Worm (Caenorhabditis elegans) whole organism, L3 larva: ENCODE results near the gene sar-1.

Experiments used
- R02D3.7 ChIP-seq: fragments of 150-350 bp; optimal IDR thresholded peaks from 2 replicates; lab custom pipeline; 2014; ENCODE audit warnings: missing biosample characterization, missing genetic modification characterization
- ZK546.5 ChIP-seq: sonication (generic microtip); optimal IDR thresholded peaks from 2 replicates; lab custom pipeline; 2017; ENCODE audit warnings: missing biosample characterization, missing genetic modification characterization
- aly-2 ChIP-seq: fragments of 150-350 bp; optimal IDR thresholded peaks from 2 replicates; lab custom pipeline; 2014; ENCODE audit warnings: missing biosample characterization, missing genetic modification characterization
- ama-1 ChIP-seq: fragments of 150-350 bp; optimal IDR thresholded peaks from 2 replicates; lab custom pipeline; 2018
- ceh-28 ChIP-seq: fragments of 150-350 bp; optimal IDR thresholded peaks from 2 replicates; lab custom pipeline; 2014; ENCODE audit warnings: missing biosample characterization, missing genetic modification reagents, missing genetic modification characterization
- ceh-82 ChIP-seq: fragments of 150-350 bp; optimal IDR thresholded peaks from 2 replicates; lab custom pipeline; 2014; ENCODE audit warnings: missing biosample characterization, missing genetic modification characterization
- ceh-9 ChIP-seq: sonication (generic microtip); optimal IDR thresholded peaks from 2 replicates; lab custom pipeline; 2018; ENCODE audit warnings: missing biosample characterization, missing genetic modification characterization
- daf-12 ChIP-seq: fragments of 150-350 bp; optimal IDR thresholded peaks from 2 replicates; lab custom pipeline; 2014; ENCODE audit warnings: missing biosample characterization, missing genetic modification reagents, missing genetic modification characterization
- egl-27 ChIP-seq: sonication (generic microtip); optimal IDR thresholded peaks from 4 replicates; lab custom pipeline; 2017; ENCODE audit warnings: missing biosample characterization, missing genetic modification reagents, missing genetic modification characterization
- egl-5 ChIP-seq: fragments of 150-350 bp; optimal IDR thresholded peaks from 2 replicates; lab custom pipeline; 2017; ENCODE audit warnings: missing biosample characterization, missing genetic modification reagents, missing genetic modification characterization, inconsistent platforms
- elt-1 ChIP-seq: fragments of 150-350 bp; optimal IDR thresholded peaks from 2 replicates; lab custom pipeline; 2014; ENCODE audit warnings: missing biosample characterization, missing genetic modification characterization
- elt-2 ChIP-seq: sonication (generic microtip); optimal IDR thresholded peaks from 2 replicates; lab custom pipeline; 2016; ENCODE audit warnings: missing genetic modification reagents, mild to moderate bottlenecking, missing genetic modification characterization, missing compliant biosample characterization
- elt-3 ChIP-seq, 3 experiments: fragments of 150-350 bp in 1 of 3; sonication (generic microtip) in 2 of 3; optimal IDR thresholded peaks; 2 replicates in 2 of 3; 4 replicates in 1 of 3; lab custom pipeline; 2014 to 2017; ENCODE audit warnings: missing biosample characterization in 3 of 3, missing genetic modification characterization in 3 of 3
- eor-1 ChIP-seq, 2 experiments: fragments of 150-350 bp; optimal IDR thresholded peaks; 2 replicates each; lab custom pipeline; 2014 to 2018; ENCODE audit warnings: missing biosample characterization in 2 of 2, missing genetic modification characterization in 2 of 2
- fkh-10 ChIP-seq: sonication (generic microtip); optimal IDR thresholded peaks from 2 replicates; lab custom pipeline; 2017; ENCODE audit warnings: missing biosample characterization, missing genetic modification reagents, missing genetic modification characterization
- fkh-2 ChIP-seq: fragments of 150-350 bp; optimal IDR thresholded peaks from 2 replicates; lab custom pipeline; 2014; ENCODE audit warnings: missing biosample characterization, missing genetic modification reagents, missing genetic modification characterization
- fos-1 ChIP-seq: fragments of 150-350 bp; optimal IDR thresholded peaks from 2 replicates; lab custom pipeline; 2014; ENCODE audit warnings: missing biosample characterization, missing genetic modification characterization
- hmg-11 ChIP-seq: sonication (generic microtip); optimal IDR thresholded peaks from 2 replicates; lab custom pipeline; 2016; ENCODE audit warnings: missing genetic modification characterization, missing compliant biosample characterization
- jun-1 ChIP-seq: fragments of 150-350 bp; optimal IDR thresholded peaks from 2 replicates; lab custom pipeline; 2014; ENCODE audit warnings: missing biosample characterization, missing genetic modification reagents, missing genetic modification characterization
- lin-15B ChIP-seq: fragments of 150-350 bp; optimal IDR thresholded peaks from 2 replicates; lab custom pipeline; 2014; ENCODE audit warnings: missing biosample characterization, missing genetic modification characterization
- lin-39 ChIP-seq: fragments of 150-350 bp; optimal IDR thresholded peaks from 2 replicates; lab custom pipeline; 2018; ENCODE audit warnings: missing biosample characterization, missing genetic modification reagents, missing genetic modification characterization
- mdl-1 ChIP-seq: fragments of 150-350 bp; optimal IDR thresholded peaks from 2 replicates; lab custom pipeline; 2014; ENCODE audit warnings: missing biosample characterization, missing genetic modification characterization
- mml-1 ChIP-seq: fragments of 150-350 bp; sonication (generic microtip); optimal IDR thresholded peaks from 3 replicates; lab custom pipeline; 2014; ENCODE audit warnings: missing biosample characterization, missing genetic modification characterization
- nfya-1 ChIP-seq: sonication (generic microtip); optimal IDR thresholded peaks from 2 replicates; lab custom pipeline; 2017; ENCODE audit warnings: missing genetic modification characterization, mild to moderate bottlenecking, missing compliant biosample characterization, antibody characterized with exemption, moderate library complexity; ENCODE audit not compliant: insufficient read depth
- nhr-11 ChIP-seq: fragments of 150-350 bp; optimal IDR thresholded peaks from 2 replicates; lab custom pipeline; 2014; ENCODE audit warnings: missing biosample characterization, missing genetic modification characterization
- nhr-12 ChIP-seq: fragments of 150-350 bp; optimal IDR thresholded peaks from 2 replicates; lab custom pipeline; 2014; ENCODE audit warnings: missing biosample characterization, missing genetic modification characterization
- nhr-23 ChIP-seq: fragments of 150-350 bp; optimal IDR thresholded peaks from 2 replicates; lab custom pipeline; 2014; ENCODE audit warnings: missing biosample characterization, missing genetic modification reagents, missing genetic modification characterization
- nhr-25 ChIP-seq: sonication (generic microtip); optimal IDR thresholded peaks from 2 replicates; lab custom pipeline; 2017; ENCODE audit warnings: missing biosample characterization, missing genetic modification characterization
- nhr-43 ChIP-seq: sonication (generic microtip); optimal IDR thresholded peaks from 2 replicates; lab custom pipeline; 2016; ENCODE audit warnings: mild to moderate bottlenecking, missing genetic modification characterization, missing compliant biosample characterization; ENCODE audit not compliant: poor library complexity, severe bottlenecking
- nhr-67 ChIP-seq: fragments of 150-350 bp; optimal IDR thresholded peaks from 2 replicates; lab custom pipeline; 2014; ENCODE audit warnings: missing biosample characterization, missing genetic modification characterization
- pqm-1 ChIP-seq: fragments of 150-350 bp; optimal IDR thresholded peaks from 2 replicates; lab custom pipeline; 2017; ENCODE audit warnings: missing biosample characterization, missing genetic modification characterization, inconsistent platforms
- sea-2 ChIP-seq: fragments of 150-350 bp; sonication (generic microtip); optimal IDR thresholded peaks from 4 replicates; lab custom pipeline; 2014; ENCODE audit warnings: missing biosample characterization, missing genetic modification reagents, missing genetic modification characterization
- skn-1 ChIP-seq: fragments of 150-350 bp; optimal IDR thresholded peaks from 2 replicates; lab custom pipeline; 2014; ENCODE audit warnings: missing biosample characterization, missing genetic modification characterization
- snpc-4 ChIP-seq: fragments of 150-350 bp; optimal IDR thresholded peaks from 2 replicates; lab custom pipeline; 2014; ENCODE audit warnings: missing biosample characterization, missing genetic modification characterization
- tbx-2 ChIP-seq: sonication (generic microtip); optimal IDR thresholded peaks from 2 replicates; lab custom pipeline; 2016; ENCODE audit warnings: mild to moderate bottlenecking, missing genetic modification characterization, missing compliant biosample characterization
- unc-62 ChIP-seq: fragments of 150-350 bp; sonication (generic microtip); optimal IDR thresholded peaks from 4 replicates; lab custom pipeline; 2014; ENCODE audit warnings: missing biosample characterization, missing genetic modification reagents, missing genetic modification characterization
- zag-1 ChIP-seq: fragments of 150-350 bp; optimal IDR thresholded peaks from 2 replicates; lab custom pipeline; 2014; ENCODE audit warnings: missing biosample characterization, missing genetic modification characterization
- ztf-11 ChIP-seq: fragments of 150-350 bp; optimal IDR thresholded peaks from 2 replicates; lab custom pipeline; 2014; ENCODE audit warnings: missing biosample characterization, missing genetic modification characterization

The sar-1 gene

DNA sequence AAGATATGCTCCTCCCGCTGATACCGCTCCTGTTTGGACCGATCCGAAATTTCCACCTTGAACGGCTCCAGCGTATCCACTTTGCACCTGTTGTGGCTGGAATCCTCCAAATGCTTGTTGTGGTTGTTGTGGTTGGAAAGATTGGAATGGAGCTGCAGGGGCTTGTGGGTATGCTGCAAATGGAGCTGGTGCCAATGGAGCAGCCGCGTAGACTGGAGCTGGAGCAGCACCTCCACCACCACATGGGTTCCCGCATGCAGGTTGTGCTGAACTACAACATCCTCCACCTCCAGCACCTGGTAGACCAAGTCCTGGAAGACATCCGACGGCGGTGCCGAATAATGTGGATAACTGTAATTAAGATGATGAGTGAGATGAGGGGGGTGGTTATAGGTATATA lies 10.3 kb upstream of the sar-1 start:
- TF ChIP-seq pqm-1 (tag; lab: Kevin White, UChicago) (no peak), nhr-43 (tag; lab: Kevin White, UChicago) (no peak), R02D3.7 (tag; lab: Kevin White, UChicago) (no peak), nhr-12 (tag; lab: Kevin White, UChicago) (no peak), sea-2 (no peak), ceh-82 (tag; lab: Kevin White, UChicago) (no peak), zag-1 (tag; lab: Kevin White, UChicago) (no peak), nhr-23 (tag; lab: Kevin White, UChicago) (no peak), daf-12 (tag; lab: Kevin White, UChicago) (no peak), elt-1 (tag; lab: Kevin White, UChicago) (no peak), mdl-1 (tag; lab: Kevin White, UChicago) (no peak), snpc-4 (no peak), egl-5 (tag; lab: Kevin White, UChicago) (no peak), eor-1 (tag; optimal IDR thresholded peaks at IDR 0.05; lab: Kevin White, UChicago) (no peak), ceh-28 (tag; lab: Kevin White, UChicago) (no peak), ZK546.5 (tag; lab: Kevin White, UChicago) (no peak), aly-2 (tag; lab: Kevin White, UChicago) (no peak), nhr-11 (no peak), skn-1 (tag; lab: Kevin White, UChicago) (no peak), ama-1 (no peak)

DNA sequence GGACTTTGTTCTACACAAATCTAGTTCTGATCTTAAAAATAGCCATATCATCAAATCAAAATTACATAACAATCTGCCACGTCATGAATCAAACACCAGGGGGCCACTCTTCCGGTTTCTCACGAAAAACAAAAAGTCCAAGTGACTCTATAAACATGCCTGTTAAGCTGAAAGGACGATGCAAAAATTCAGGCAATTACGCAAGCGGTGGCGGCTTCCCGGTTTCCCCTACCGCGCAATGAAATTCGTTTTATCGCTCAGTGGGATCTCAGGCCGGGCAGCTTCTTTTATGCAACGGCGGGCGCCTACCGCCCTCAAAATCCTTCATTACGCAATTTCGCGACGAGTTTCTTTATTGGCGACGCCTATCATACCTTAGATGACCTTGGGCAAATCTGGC lies 6.6 kb upstream of the sar-1 start:
- peak; percentile 68 for TF ChIP-seq nhr-25 (tag; lab: Kevin White, UChicago)
- TF ChIP-seq jun-1 (tag; lab: Kevin White, UChicago): no peak
- TF ChIP-seq ama-1: peak; percentile 32

DNA sequence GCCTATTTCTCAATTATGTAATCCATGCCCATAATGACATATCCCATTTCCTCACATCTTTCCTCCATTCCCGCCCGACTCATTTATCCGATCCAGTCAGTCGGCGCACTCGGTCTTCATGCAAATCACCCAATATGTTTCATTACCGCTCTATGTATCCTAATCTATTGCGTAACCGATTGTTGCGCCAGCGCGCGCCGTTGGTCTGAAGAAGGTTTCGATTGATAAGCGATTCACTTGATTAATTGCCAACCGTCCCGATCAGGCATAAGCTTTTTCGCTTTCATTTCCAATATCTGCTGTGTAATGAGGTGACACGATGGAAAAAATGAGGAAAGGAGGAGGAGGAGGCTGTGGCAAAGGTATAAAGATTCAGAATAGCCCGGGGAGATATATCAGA lies 5.0 kb upstream of the sar-1 start:
- no peak for TF ChIP-seq tbx-2
- TF ChIP-seq egl-27: no peak
- peak in 1 of 3 experiments; percentile 72 for TF ChIP-seq elt-3 (tag; optimal IDR thresholded peaks at IDR 0.05; lab: Kevin White, UChicago)
- no peak for TF ChIP-seq ceh-9 (tag; lab: Kevin White, UChicago)
- TF ChIP-seq elt-1 (tag; lab: Kevin White, UChicago): no peak
- no peak for TF ChIP-seq fkh-2 (tag; lab: Kevin White, UChicago)
- TF ChIP-seq nhr-67 (tag; lab: Kevin White, UChicago): no peak
- TF ChIP-seq egl-5 (tag; lab: Kevin White, UChicago): no peak
- TF ChIP-seq mml-1: no peak
- TF ChIP-seq nhr-25 (tag; lab: Kevin White, UChicago): peak; percentile 39
- TF ChIP-seq nhr-43 (tag; lab: Kevin White, UChicago): peak; percentile 37
- TF ChIP-seq fos-1 (tag; lab: Kevin White, UChicago): no peak
- no peak for TF ChIP-seq lin-39 (tag; lab: Kevin White, UChicago)
- TF ChIP-seq lin-15B: no peak

DNA sequence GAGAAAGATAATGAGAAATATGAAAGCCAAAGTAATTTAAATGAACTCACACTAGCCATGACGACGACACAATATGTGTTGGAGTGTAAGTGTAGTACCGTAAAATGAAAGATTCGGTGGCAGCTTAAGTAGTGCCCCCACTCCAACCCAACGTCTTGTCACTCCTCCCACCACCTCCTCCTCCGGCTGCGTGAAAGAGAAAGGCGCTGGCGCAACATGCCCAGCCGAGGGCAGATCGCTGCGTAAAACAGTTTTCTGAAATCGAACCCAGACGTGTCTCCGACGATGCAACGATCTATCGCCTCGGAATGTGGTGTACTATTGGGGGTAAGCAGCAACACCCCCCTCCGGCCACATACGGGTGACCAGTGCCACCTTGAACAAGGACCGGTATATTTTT lies 3.9 kb upstream of the sar-1 start, which contains the start of gene ZK180.5:
TSS of gene ZK180.5 (minus strand) at position 101 of the 400 bp plus-strand sequence.
- peak; percentile 28 for TF ChIP-seq nhr-25 (tag; lab: Kevin White, UChicago)
- no peak for TF ChIP-seq pqm-1 (tag; lab: Kevin White, UChicago)
- TF ChIP-seq nhr-43 (tag; lab: Kevin White, UChicago): peak; percentile 42
- no peak for TF ChIP-seq hmg-11 (tag; lab: Kevin White, UChicago)
- TF ChIP-seq, all 47 proteins: peak for 2

DNA sequence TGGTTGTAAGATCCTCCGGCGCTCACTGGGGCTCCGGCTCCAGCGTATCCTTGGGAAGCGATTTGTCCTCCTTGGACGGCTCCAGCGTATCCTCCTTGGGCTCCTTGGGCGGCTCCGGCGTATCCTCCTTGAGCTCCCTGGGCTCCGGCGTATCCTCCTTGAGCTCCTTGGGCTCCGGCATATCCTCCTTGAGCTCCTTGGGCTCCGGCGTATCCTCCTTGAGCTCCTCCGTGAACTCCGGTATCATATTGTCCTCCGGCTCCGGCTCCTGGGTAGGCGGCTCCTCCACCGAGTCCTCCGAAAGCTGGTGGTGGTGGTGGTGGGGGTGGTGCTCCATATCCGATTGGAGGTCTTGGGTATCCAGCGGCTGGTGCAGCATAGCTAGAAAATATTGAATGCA lies 3.4 kb upstream of the sar-1 start:
- no peak for TF ChIP-seq nhr-23 (tag; lab: Kevin White, UChicago)
- no peak for TF ChIP-seq aly-2 (tag; lab: Kevin White, UChicago)
- TF ChIP-seq fkh-10 (GFP tag; lab: Kevin White, UChicago): no peak
- TF ChIP-seq nfya-1: no peak
- TF ChIP-seq unc-62 (GFP tag; lab: Kevin White, UChicago): no peak
- no peak for TF ChIP-seq ama-1
- no peak for TF ChIP-seq daf-12 (tag; lab: Kevin White, UChicago)
- no peak for TF ChIP-seq nhr-43 (tag; lab: Kevin White, UChicago)
- no peak for TF ChIP-seq elt-2 (tag; lab: Kevin White, UChicago)
- TF ChIP-seq ztf-11 (tag; lab: Kevin White, UChicago): no peak
- no peak for TF ChIP-seq skn-1 (tag; lab: Kevin White, UChicago)
- no peak for TF ChIP-seq nhr-11
- TF ChIP-seq, all 47 proteins: peak for 0
